Worm (Caenorhabditis elegans) whole organism, L1 larva: ENCODE results near the gene sox-3.

Experiments used
- C04F5.9 ChIP-seq: sonication (generic microtip); optimal IDR thresholded peaks from 2 replicates; lab custom pipeline; 2016; ENCODE audit warnings: missing genetic modification characterization, missing compliant biosample characterization
- C16A3.4 ChIP-seq: fragments of 150-350 bp; optimal IDR thresholded peaks from 2 replicates; lab custom pipeline; 2014; ENCODE audit warnings: missing biosample characterization, missing genetic modification characterization
- alr-1 ChIP-seq: fragments of 200-800 bp; sonication (Bioruptor generic); optimal IDR thresholded peaks from 2 replicates; lab custom pipeline; 2018; ENCODE audit warnings: borderline replicate concordance, mild to moderate bottlenecking, missing genetic modification characterization, missing compliant biosample characterization
- ama-1 ChIP-seq: fragments of 150-350 bp; optimal IDR thresholded peaks from 2 replicates; lab custom pipeline; 2014
- blmp-1 ChIP-seq: fragments of 150-350 bp; optimal IDR thresholded peaks from 2 replicates; lab custom pipeline; 2014; ENCODE audit warnings: missing biosample characterization, missing genetic modification characterization
- dsc-1 ChIP-seq: sonication (generic microtip); optimal IDR thresholded peaks from 2 replicates; lab custom pipeline; 2016; ENCODE audit warnings: mild to moderate bottlenecking, missing genetic modification characterization, missing compliant biosample characterization
- efl-1 ChIP-seq, 4 experiments: fragments of 150-350 bp; optimal IDR thresholded peaks in 3 of 4; peaks in 1 of 4; 1 replicate in 1 of 4; 2 replicates in 3 of 4; lab custom pipeline; 2014; ENCODE audit warnings: missing biosample characterization in 2 of 4, missing genetic modification characterization in 2 of 4, missing genetic modification reagents in 2 of 4
- efl-3 ChIP-seq: fragments of 200-800 bp; sonication (Bioruptor generic); optimal IDR thresholded peaks from 2 replicates; lab custom pipeline; 2018; ENCODE audit warnings: mild to moderate bottlenecking, missing genetic modification characterization, missing compliant biosample characterization
- ets-5 ChIP-seq: fragments of 200-800 bp; sonication (Bioruptor generic); IDR thresholded peaks from 2 replicates; pipeline ENCODE4 v1.3.6; 2022; ENCODE audit warnings: missing genetic modification characterization, missing compliant biosample characterization
- fkh-4 ChIP-seq: sonication (generic microtip); optimal IDR thresholded peaks from 2 replicates; lab custom pipeline; 2016; ENCODE audit warnings: missing compliant biosample characterization, missing genetic modification characterization, borderline replicate concordance
- fkh-8 ChIP-seq: sonication (generic microtip); optimal IDR thresholded peaks from 2 replicates; lab custom pipeline; 2016; ENCODE audit warnings: mild to moderate bottlenecking, missing genetic modification characterization, missing compliant biosample characterization
- fos-1 ChIP-seq: fragments of 150-350 bp; optimal IDR thresholded peaks from 2 replicates; lab custom pipeline; 2014; ENCODE audit warnings: missing biosample characterization, missing genetic modification characterization
- hlh-4 ChIP-seq: sonication (generic microtip); optimal IDR thresholded peaks from 2 replicates; lab custom pipeline; 2016; ENCODE audit warnings: mild to moderate bottlenecking, missing genetic modification characterization, missing compliant biosample characterization
- lin-14 ChIP-seq: fragments of 200-800 bp; sonication (Bioruptor generic); optimal IDR thresholded peaks from 2 replicates; lab custom pipeline; 2018; ENCODE audit warnings: mild to moderate bottlenecking, missing genetic modification characterization, moderate library complexity, missing compliant biosample characterization
- lin-15B ChIP-seq: fragments of 150-350 bp; sonication (generic microtip); optimal IDR thresholded peaks from 3 replicates; lab custom pipeline; 2014; ENCODE audit warnings: missing biosample characterization, missing genetic modification characterization
- lin-35 ChIP-seq, 2 experiments: fragments of 150-350 bp; optimal IDR thresholded peaks; 2 replicates each; lab custom pipeline; 2014; ENCODE audit warnings: missing biosample characterization in 2 of 2, missing genetic modification characterization in 2 of 2, missing genetic modification reagents in 2 of 2
- lir-3 ChIP-seq: sonication (generic microtip); optimal IDR thresholded peaks from 2 replicates; lab custom pipeline; 2016; ENCODE audit warnings: mild to moderate bottlenecking, missing genetic modification characterization, moderate library complexity, missing compliant biosample characterization; ENCODE audit not compliant: poor library complexity
- mab-9 ChIP-seq: fragments of 200-800 bp; sonication (Bioruptor generic); IDR thresholded peaks from 2 replicates; pipeline ENCODE4 v1.3.6; 2022; ENCODE audit warnings: missing genetic modification reagents, missing genetic modification characterization, missing compliant biosample characterization
- mep-1 ChIP-seq: fragments of 150-350 bp; optimal IDR thresholded peaks from 2 replicates; lab custom pipeline; 2014; ENCODE audit warnings: missing biosample characterization, missing genetic modification characterization
- nhr-47 ChIP-seq: sonication (generic microtip); optimal IDR thresholded peaks from 2 replicates; lab custom pipeline; 2016; ENCODE audit warnings: mild to moderate bottlenecking, missing genetic modification characterization, moderate library complexity, missing compliant biosample characterization
- nhr-71 ChIP-seq: sonication (generic microtip); optimal IDR thresholded peaks from 2 replicates; lab custom pipeline; 2016; ENCODE audit warnings: mild to moderate bottlenecking, missing genetic modification characterization, moderate library complexity, missing compliant biosample characterization
- nhr-85 ChIP-seq: sonication (generic microtip); peaks from one replicate; lab custom pipeline; 2016; ENCODE audit warnings: missing genetic modification characterization, inconsistent platforms, missing compliant biosample characterization
- rnt-1 ChIP-seq: sonication (generic microtip); optimal IDR thresholded peaks from 2 replicates; lab custom pipeline; 2016; ENCODE audit warnings: mild to moderate bottlenecking, missing genetic modification characterization, moderate library complexity, missing compliant biosample characterization
- snpc-4 ChIP-seq: fragments of 150-350 bp; optimal IDR thresholded peaks from 2 replicates; lab custom pipeline; 2014; ENCODE audit warnings: missing biosample characterization, missing genetic modification characterization
- snu-23 ChIP-seq: sonication (generic microtip); optimal IDR thresholded peaks from 2 replicates; lab custom pipeline; 2016; ENCODE audit warnings: missing genetic modification characterization, missing compliant biosample characterization
- sox-4 ChIP-seq: sonication (generic microtip); optimal IDR thresholded peaks from 2 replicates; lab custom pipeline; 2016; ENCODE audit warnings: missing genetic modification characterization, missing compliant biosample characterization
- sup-37 ChIP-seq: fragments of 200-800 bp; sonication (Bioruptor generic); optimal IDR thresholded peaks from 2 replicates; lab custom pipeline; 2018; ENCODE audit warnings: mild to moderate bottlenecking, missing genetic modification characterization, missing compliant biosample characterization
- tlp-1 ChIP-seq: fragments of 150-350 bp; optimal IDR thresholded peaks from 2 replicates; lab custom pipeline; 2014; ENCODE audit warnings: missing biosample characterization, missing genetic modification characterization
- unc-130 ChIP-seq: fragments of 150-350 bp; optimal IDR thresholded peaks from 2 replicates; lab custom pipeline; 2017; ENCODE audit warnings: missing biosample characterization, missing genetic modification characterization, inconsistent platforms
- unc-62 ChIP-seq: fragments of 150-350 bp; optimal IDR thresholded peaks from 2 replicates; lab custom pipeline; 2014; ENCODE audit warnings: missing biosample characterization, missing genetic modification reagents, missing genetic modification characterization
- vab-15 ChIP-seq: sonication (generic microtip); optimal IDR thresholded peaks from 2 replicates; lab custom pipeline; 2017; ENCODE audit warnings: missing genotype, mild to moderate bottlenecking, missing genetic modification characterization, missing compliant biosample characterization
- zag-1 ChIP-seq: fragments of 150-350 bp; optimal IDR thresholded peaks from 2 replicates; lab custom pipeline; 2014; ENCODE audit warnings: missing biosample characterization, missing genetic modification characterization
- zip-4 ChIP-seq: fragments of 200-800 bp; sonication (Bioruptor generic); optimal IDR thresholded peaks from 2 replicates; lab custom pipeline; 2018; ENCODE audit warnings: mild to moderate bottlenecking, missing genetic modification characterization, moderate library complexity, missing compliant biosample characterization

sox-3 gene

DNA sequence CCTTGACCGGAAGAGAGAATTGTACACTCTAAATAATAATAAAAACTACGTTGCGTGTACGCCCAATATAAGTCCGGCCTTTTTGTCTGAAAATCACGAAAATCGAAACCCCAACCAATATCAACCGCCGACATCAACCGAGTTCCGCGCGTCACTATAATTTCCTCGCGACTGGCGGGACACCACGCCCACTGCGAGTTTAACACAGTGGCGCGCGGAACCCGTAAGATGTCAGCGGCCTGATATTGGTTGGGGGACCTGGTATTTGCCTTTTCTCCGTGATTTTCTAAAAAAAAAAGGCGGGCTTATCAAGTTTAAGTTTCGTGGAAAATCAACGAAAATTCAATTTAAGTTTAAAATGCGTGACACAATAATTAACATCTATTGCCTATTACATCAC, 12.3 kb downstream of the sox-3 start:
- TF ChIP-seq C04F5.9 (tag; lab: Kevin White, UChicago), result no peak
- no peak for TF ChIP-seq ets-5 (GFP tag; lab: Robert Waterston, UW)
- peak; percentile 84 for TF ChIP-seq snpc-4
- TF ChIP-seq zag-1, result no peak
- peak; percentile 10 for TF ChIP-seq rnt-1 (tag; lab: Kevin White, UChicago)
- no peak for TF ChIP-seq efl-1 (optimal IDR thresholded peaks at IDR 0.05; lab: Kevin White, UChicago)
- TF ChIP-seq efl-1 (GFP tag; optimal IDR thresholded peaks at IDR 0.05 in 1 of 2; lab: Kevin White, UChicago), result peak in 1 of 2 experiments; percentile 6
- TF ChIP-seq, all 84 proteins: peak for 3

DNA sequence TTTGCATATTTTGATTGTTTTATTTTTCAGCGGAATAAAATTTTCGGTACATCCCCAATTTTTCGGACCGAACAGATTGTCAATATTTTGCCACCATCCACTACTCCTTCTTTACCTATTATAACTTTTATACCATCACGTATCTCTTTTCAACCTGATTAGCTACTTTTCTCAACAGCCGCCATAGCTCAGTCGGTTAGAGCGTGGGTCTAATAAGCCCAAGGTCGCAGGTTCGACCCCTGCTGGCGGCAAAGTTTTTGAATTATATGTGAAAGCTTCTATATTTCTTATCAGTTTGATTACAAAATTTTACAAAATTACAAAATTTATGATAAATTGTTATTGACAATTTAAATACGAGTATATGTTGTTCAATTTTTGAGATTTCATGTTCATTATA, 13.8 kb downstream of the sox-3 start:
- TF ChIP-seq ama-1 (lab: Kevin White, UChicago) (no peak), lin-15B (tag; lab: Kevin White, UChicago) (no peak), mep-1 (tag; lab: Kevin White, UChicago) (no peak), lin-14 (GFP tag; lab: Kevin White, UChicago) (no peak), unc-62 (GFP tag; lab: Kevin White, UChicago) (no peak), rnt-1 (tag; lab: Kevin White, UChicago) (no peak), nhr-71 (tag; lab: Kevin White, UChicago) (no peak), efl-3 (GFP tag; lab: Kevin White, UChicago) (no peak), sup-37 (GFP tag; lab: Kevin White, UChicago) (no peak)

DNA sequence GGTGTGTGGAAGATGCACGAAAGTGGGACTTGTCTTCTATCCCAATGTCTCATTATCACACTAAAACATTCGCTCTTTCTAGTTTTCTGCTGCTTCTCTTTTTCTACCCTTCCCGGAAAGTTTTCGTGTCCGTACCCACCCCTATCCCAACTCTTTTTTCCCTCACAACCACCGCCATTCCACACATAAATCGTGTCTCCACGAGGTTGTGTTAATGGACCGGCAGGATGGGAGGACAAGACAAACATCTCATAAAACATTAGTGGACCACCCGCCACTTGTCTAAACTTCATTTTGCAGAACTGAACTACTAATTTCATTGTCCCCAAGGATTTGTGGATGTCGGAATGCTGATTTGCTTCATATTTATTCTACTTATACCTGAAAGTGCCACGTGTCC, 18.8 kb downstream of the sox-3 start, which contains the start of gene slt-1:
Gene slt-1, plus strand, starts transcription at position 301 of the 400 bp plus-strand sequence.
- peak; percentile 1 for TF ChIP-seq snu-23 (GFP tag; lab: Kevin White, UChicago)
- no peak for TF ChIP-seq alr-1
- no peak for TF ChIP-seq fkh-4
- TF ChIP-seq nhr-71 (tag; lab: Kevin White, UChicago), result peak; percentile 27
- no peak for TF ChIP-seq hlh-4 (tag; lab: Kevin White, UChicago)
- no peak for TF ChIP-seq nhr-47 (tag; lab: Kevin White, UChicago)
- TF ChIP-seq ama-1 (lab: Kevin White, UChicago), result no peak

DNA sequence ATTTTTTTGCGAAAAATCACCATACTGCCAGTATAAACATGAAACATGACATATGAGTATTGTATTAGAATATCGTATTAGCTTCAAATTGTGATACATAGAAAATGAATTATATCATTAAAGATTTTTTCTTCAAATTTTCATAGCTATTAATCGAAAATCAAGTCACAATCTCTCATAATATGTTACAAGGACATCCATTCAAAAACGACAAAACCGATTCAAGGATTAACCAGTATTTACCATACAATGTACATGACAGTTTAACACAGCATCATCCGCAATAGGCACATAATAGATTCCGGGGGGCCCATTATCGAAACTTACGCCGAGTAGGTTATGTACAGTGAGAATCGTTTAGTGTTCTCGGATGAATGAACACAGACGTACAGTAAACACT, 21.5 kb downstream of the sox-3 start:
- no peak for TF ChIP-seq tlp-1 (tag; lab: Kevin White, UChicago)
- peak; percentile 26 for TF ChIP-seq nhr-85 (tag; lab: Kevin White, UChicago)
- TF ChIP-seq efl-1 (optimal IDR thresholded peaks at IDR 0.05; lab: Kevin White, UChicago), result no peak
- peak in 1 of 2 experiments; percentile 81 for TF ChIP-seq efl-1 (GFP tag; optimal IDR thresholded peaks at IDR 0.05 in 1 of 2; lab: Kevin White, UChicago)

DNA sequence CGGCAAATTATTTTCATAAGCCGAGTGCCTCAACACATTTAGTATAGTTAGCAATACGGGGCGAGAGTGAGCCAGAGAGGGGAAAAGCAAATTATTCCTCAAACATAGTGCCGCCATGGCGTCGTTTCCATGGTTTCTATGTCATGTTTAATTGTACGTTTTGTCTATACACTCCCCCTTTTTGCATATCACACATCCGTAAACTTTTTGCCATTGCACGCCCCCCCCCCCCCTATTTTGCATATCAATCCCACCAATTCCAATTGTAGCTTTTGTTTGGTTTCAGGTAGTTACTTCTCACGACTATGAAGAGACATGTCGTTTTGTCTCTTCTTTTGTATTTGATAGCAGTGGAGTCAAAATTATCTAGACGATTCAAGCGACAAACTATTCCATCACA, 28.8 kb downstream of the sox-3 start, which contains the start of gene C26G2.2:
Gene C26G2.2, plus strand, starts transcription at position 301 of the 400 bp plus-strand sequence.
- peak; percentile 4 for TF ChIP-seq fkh-8 (tag; lab: Kevin White, UChicago)
- no peak for TF ChIP-seq blmp-1 (tag; lab: Kevin White, UChicago)

DNA sequence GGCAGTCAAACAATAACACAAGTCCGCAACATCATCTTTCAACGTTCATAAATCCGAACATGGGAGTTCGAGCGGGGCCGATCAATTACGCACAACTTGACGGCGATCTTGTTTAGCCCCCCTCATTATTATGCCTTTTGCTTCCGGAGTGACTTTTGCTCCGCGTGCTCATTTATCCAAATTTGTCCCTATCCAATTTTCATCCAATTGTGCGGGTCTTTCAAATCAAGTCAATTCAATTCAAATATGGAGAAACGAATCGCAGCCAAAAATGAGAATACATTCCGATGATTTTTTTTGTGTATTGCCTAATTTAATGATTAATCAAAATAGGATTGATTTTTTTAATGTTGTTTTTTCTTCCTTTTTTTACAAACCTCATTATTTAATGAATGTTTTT, 30.3 kb downstream of the sox-3 start:
- TF ChIP-seq mep-1 (tag; lab: Kevin White, UChicago) (no peak), nhr-85 (tag; lab: Kevin White, UChicago) (no peak), C16A3.4 (tag; lab: Kevin White, UChicago) (no peak), lin-35 (GFP tag; optimal IDR thresholded peaks at IDR 0.05; lab: Kevin White, UChicago) (no peak), mab-9 (GFP tag; lab: Robert Waterston, UW) (no peak), unc-130 (tag; lab: Kevin White, UChicago) (no peak), zip-4 (GFP tag; lab: Kevin White, UChicago) (no peak), fkh-4 (no peak), sox-4 (tag; lab: Kevin White, UChicago) (no peak), fos-1 (tag; lab: Kevin White, UChicago) (no peak), zag-1 (no peak), ama-1 (lab: Kevin White, UChicago) (no peak), rnt-1 (tag; lab: Kevin White, UChicago) (no peak), snu-23 (GFP tag; lab: Kevin White, UChicago) (no peak), lir-3 (tag; lab: Kevin White, UChicago) (no peak), dsc-1 (no peak), vab-15 (tag; lab: Kevin White, UChicago) (no peak), C04F5.9 (tag; lab: Kevin White, UChicago) (no peak), unc-62 (GFP tag; lab: Kevin White, UChicago) (no peak)
